Worm (Caenorhabditis elegans): ENCODE results near the gene set-24.

DNA sequence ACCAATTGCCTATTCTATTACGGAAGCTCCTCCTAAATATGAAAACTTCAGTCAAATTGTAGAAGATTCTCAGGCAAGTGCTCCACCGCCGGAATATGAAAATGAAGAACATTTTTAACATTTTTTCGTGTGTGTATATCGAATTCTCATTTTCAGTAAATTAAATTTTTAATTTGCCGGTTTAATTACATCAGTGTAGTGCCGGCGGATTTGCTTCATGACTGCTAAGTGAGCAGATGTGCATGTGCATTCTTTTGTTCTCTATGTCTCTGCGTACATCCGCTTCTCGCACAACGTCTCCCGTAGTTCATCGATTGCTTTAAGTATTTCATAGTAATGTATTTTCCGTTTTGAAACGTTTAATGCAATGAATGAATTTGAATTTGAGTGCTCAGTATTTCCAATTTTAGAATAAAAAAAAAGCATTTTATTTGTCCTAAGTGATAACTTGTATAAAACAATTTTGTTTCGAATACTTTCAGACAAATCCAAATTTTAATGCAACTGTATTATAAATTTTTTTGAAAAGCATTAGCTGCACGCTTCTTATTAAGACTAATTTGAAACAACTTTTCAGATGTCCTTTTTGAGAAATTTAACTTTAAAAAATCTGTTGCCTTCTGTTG, 63.2 kb downstream of the set-24 start, which contains the start of gene Y17G7B.22:
- TF ChIP-seq ztf-11 (tag; optimal IDR thresholded peaks at IDR 0.05) (no peak), ama-1 (optimal IDR thresholded peaks at IDR 0.05) (no peak), crh-2 (tag; optimal IDR thresholded peaks at IDR 0.05) (no peak), unc-39 (tag; optimal IDR thresholded peaks at IDR 0.05) (no peak), lin-11 (tag; optimal IDR thresholded peaks at IDR 0.05) (no peak), skn-1 (tag; optimal IDR thresholded peaks at IDR 0.05) (no peak), fos-1 (tag; optimal IDR thresholded peaks at IDR 0.05) (no peak), unc-62 (GFP tag; optimal IDR thresholded peaks at IDR 0.05) (no peak), nhr-12 (tag; optimal IDR thresholded peaks at IDR 0.05) (no peak), snpc-4 (tag; optimal IDR thresholded peaks at IDR 0.05) (no peak)

Data from whole organism, L2 larva.